Worm (Caenorhabditis elegans): Measurements from ENCODE around the gene tnt-4.

Gene tnt-4

ce11 chrV:1992515-1992968 lies at the start of gene tnt-4:
TSS of gene tnt-4 (minus strand) at chrV:1992918.
- TF ChIP-seq lin-13 (GFP tag; optimal IDR thresholded peaks at IDR 0.05): no peak
- TF ChIP-seq lin-11 (tag; optimal IDR thresholded peaks at IDR 0.05): no peak
- TF ChIP-seq snpc-4 (tag; optimal IDR thresholded peaks at IDR 0.05): no peak
- no peak for TF ChIP-seq nhr-10 (tag; optimal IDR thresholded peaks at IDR 0.05)
- TF ChIP-seq sma-3 (GFP tag; optimal IDR thresholded peaks at IDR 0.05): no peak
- no peak for TF ChIP-seq ztf-4 (tag; optimal IDR thresholded peaks at IDR 0.05)
- TF ChIP-seq dmd-4 (tag; optimal IDR thresholded peaks at IDR 0.05): no peak
- TF ChIP-seq nhr-21 (tag; optimal IDR thresholded peaks at IDR 0.05): no peak
- no peak for TF ChIP-seq lin-39 (tag; optimal IDR thresholded peaks at IDR 0.05)
- TF ChIP-seq unc-62 (GFP tag; optimal IDR thresholded peaks at IDR 0.05): no peak
- TF ChIP-seq nhr-11 (tag; optimal IDR thresholded peaks at IDR 0.05): no peak
- TF ChIP-seq ZK546.5 (tag; optimal IDR thresholded peaks at IDR 0.05): no peak
- TF ChIP-seq nhr-6 (tag; optimal IDR thresholded peaks at IDR 0.05): no peak

ce11 chrV:2035545-2035944 lies 42.8 kb upstream of the tnt-4 start, which contains the start of gene srab-23:
TSS of gene srab-23 (minus strand) at chrV:2035645.
- TF ChIP-seq ceh-16 (tag; optimal IDR thresholded peaks at IDR 0.05): no peak
- TF ChIP-seq ZK546.5 (tag; optimal IDR thresholded peaks at IDR 0.05): no peak

ce11 chrV:2031454-2031853 lies 38.7 kb upstream of the tnt-4 start, which contains the start of gene hil-6:
TSS of gene hil-6 (minus strand) at chrV:2031554.
- TF ChIP-seq skn-1 (tag; optimal IDR thresholded peaks at IDR 0.05): no peak

ce11 chrV:2030661-2031060 lies 37.9 kb upstream of the tnt-4 start:
- TF ChIP-seq unc-55 (GFP tag; optimal IDR thresholded peaks at IDR 0.05) (no peak), ama-1 (optimal IDR thresholded peaks at IDR 0.05) (no peak), snpc-4 (tag; optimal IDR thresholded peaks at IDR 0.05) (no peak)

ce11 chrV:2029877-2030276 lies 37.2 kb upstream of the tnt-4 start, which contains the start of gene F59A7.12:
TSS of gene F59A7.12 (plus strand) at chrV:2030177.
- TF ChIP-seq nhr-77 (tag; optimal IDR thresholded peaks at IDR 0.05) (no peak), crh-2 (tag; optimal IDR thresholded peaks at IDR 0.05) (no peak), nhr-12 (tag; optimal IDR thresholded peaks at IDR 0.05) (no peak), lin-13 (GFP tag; optimal IDR thresholded peaks at IDR 0.05) (no peak), snpc-4 (tag; optimal IDR thresholded peaks at IDR 0.05) (no peak), sem-4 (tag; optimal IDR thresholded peaks at IDR 0.05) (no peak), fos-1 (tag; optimal IDR thresholded peaks at IDR 0.05) (no peak), F13H6.1 (tag; optimal IDR thresholded peaks at IDR 0.05) (no peak), dmd-4 (tag; optimal IDR thresholded peaks at IDR 0.05) (no peak), sma-9 (GFP tag; optimal IDR thresholded peaks at IDR 0.05) (no peak), sma-9 (tag; optimal IDR thresholded peaks at IDR 0.05) (no peak), nhr-129 (tag; optimal IDR thresholded peaks at IDR 0.05) (no peak), aly-2 (tag; optimal IDR thresholded peaks at IDR 0.05) (no peak), ama-1 (optimal IDR thresholded peaks at IDR 0.05) (no peak), elt-1 (tag; optimal IDR thresholded peaks at IDR 0.05) (no peak), zag-1 (tag; optimal IDR thresholded peaks at IDR 0.05) (no peak)

ce11 chrV:2027787-2028186 lies 35.1 kb upstream of the tnt-4 start, which contains the start of gene srab-13:
TSS of gene srab-13 (minus strand) at chrV:2027887.
- TF ChIP-seq lin-13 (GFP tag; optimal IDR thresholded peaks at IDR 0.05) (no peak), egl-27 (tag; optimal IDR thresholded peaks at IDR 0.05) (no peak), mdl-1 (tag; optimal IDR thresholded peaks at IDR 0.05) (no peak), gmeb-1 (tag; optimal IDR thresholded peaks at IDR 0.05) (no peak), nhr-23 (tag; optimal IDR thresholded peaks at IDR 0.05) (no peak), ceh-82 (tag; optimal IDR thresholded peaks at IDR 0.05) (no peak), ceh-16 (tag; optimal IDR thresholded peaks at IDR 0.05) (no peak), nhr-25 (tag; optimal IDR thresholded peaks at IDR 0.05) (no peak), C34F6.9 (tag; optimal IDR thresholded peaks at IDR 0.05) (no peak), dmd-4 (tag; optimal IDR thresholded peaks at IDR 0.05) (no peak), Y55F3AM.14 (GFP tag; optimal IDR thresholded peaks at IDR 0.05) (no peak), unc-55 (GFP tag; optimal IDR thresholded peaks at IDR 0.05) (no peak), ztf-4 (tag; optimal IDR thresholded peaks at IDR 0.05) (no peak)

Measured in whole organism, L2 larva.